Worm (Caenorhabditis elegans): ENCODE measurements around the gene F14H12.8.
"Not testable (repeated sequence)": the region's sequence is repeated elsewhere in the genome, so short reads cannot be mapped to it uniquely, and the experiment has no call there.

The F14H12.8 gene

DNA sequence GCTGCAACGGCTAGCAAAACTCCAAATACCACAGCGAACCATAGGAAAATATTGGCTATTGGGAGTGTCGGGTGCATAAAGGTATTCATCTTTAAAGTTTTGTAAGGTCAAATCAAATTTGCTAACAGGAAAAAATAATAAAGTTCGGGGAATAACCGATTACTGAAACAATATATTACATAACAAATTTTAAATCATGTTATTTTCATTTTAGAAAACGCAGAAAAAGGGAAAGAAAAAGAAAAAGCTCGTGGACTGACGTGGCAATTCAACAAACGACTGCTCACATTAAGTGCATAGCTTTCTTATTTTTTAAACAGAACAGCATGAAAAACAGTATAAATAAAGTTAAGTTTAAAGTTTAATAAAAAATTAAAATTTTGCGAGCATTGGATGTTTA, 8.3 kb upstream of the F14H12.8 start, which contains the start of gene R160.6:
Gene R160.6 (minus strand): TSS at position 101 of the 400 bp plus-strand sequence.
- no peak for TF ChIP-seq unc-62 (GFP tag; optimal IDR thresholded peaks at IDR 0.05)

DNA sequence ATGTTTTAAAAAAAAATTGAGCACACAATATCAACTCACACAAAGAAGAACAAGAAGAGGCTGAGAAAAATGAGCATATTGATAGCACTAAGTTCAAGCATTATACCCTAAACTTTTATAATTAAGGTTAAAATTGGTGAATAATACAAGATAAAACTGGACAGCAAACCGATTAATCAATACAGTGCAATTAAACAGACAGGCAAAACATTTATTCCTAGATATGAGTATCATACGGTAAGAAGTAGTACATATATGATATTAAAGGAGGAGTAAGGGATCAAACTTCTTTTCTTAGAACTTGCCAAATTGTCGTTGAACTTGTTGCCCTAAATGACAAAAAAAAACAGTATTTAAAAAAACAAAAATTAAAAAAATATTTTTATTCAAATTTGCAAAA, 7.2 kb upstream of the F14H12.8 start, which contains the start of gene R160.14:
Gene R160.14 (minus strand): TSS at position 101 of the 400 bp plus-strand sequence.
- TF ChIP-seq unc-62 (GFP tag; optimal IDR thresholded peaks at IDR 0.05): no peak

DNA sequence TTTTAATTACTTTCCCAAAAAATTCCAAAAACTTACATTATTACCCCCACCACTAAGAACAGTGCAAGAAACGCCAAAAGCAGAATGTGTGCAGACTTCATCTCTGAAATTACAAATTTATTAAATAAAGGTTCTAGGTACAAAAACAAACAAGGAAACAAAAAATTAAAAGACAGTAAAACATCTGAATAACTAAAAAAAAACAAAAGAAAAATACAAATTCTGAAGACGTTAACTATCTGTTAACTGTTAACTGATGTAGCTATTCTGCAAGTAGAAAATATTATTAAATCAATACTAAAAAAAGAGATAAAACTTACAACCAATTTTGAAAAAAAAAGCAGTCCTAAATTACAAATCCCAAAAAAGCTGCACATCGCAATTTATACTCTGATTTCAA, 6.6 kb upstream of the F14H12.8 start, which contains the start of gene R160.13:
Gene R160.13 (minus strand): TSS at position 101 of the 400 bp plus-strand sequence.
- TF ChIP-seq unc-62 (GFP tag; optimal IDR thresholded peaks at IDR 0.05): no peak

DNA sequence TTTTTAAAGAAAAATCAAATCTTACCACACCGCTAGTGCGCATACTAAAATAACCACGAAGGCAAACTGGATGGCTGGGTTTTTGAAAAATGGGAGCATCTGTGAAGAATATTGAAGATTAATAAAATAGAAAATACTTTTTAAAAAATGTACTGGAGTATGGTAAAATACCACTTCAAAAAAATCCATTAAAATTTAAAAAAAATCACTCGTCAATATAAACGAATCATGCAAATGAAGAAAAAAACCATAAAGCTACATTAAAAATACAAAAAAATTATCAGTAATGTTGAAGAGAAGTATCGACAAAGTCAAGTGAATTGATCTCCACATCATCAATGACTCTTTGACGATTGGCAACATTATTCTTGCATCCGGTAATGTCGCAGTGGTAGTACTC, 6.0 kb upstream of the F14H12.8 start, which contains the start of gene R160.5:
Gene R160.5 (minus strand): TSS at position 101 of the 400 bp plus-strand sequence.
- no peak for TF ChIP-seq unc-62 (GFP tag; optimal IDR thresholded peaks at IDR 0.05)

DNA sequence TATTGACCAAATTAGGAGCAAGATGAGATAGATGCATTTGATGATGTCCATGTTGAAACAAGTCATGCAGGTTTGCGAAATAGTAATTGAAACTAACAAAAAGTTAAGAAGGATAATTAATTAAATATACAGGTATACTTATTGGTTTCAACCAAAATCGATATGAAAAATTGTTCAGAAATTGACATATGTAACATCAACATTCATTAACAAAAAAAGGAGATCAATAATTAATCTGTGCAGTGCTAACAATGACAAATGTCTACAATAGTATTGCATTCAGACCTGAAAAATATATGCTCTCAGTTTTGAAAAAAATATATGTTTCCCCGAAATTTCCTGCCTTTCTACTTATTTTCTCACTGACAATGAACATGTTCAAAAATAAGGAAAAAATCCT, 4.0 kb upstream of the F14H12.8 start, which contains the start of gene R160.4:
Gene R160.4 (minus strand): TSS at position 101 of the 400 bp plus-strand sequence.
- no peak for TF ChIP-seq unc-62 (GFP tag; optimal IDR thresholded peaks at IDR 0.05)

DNA sequence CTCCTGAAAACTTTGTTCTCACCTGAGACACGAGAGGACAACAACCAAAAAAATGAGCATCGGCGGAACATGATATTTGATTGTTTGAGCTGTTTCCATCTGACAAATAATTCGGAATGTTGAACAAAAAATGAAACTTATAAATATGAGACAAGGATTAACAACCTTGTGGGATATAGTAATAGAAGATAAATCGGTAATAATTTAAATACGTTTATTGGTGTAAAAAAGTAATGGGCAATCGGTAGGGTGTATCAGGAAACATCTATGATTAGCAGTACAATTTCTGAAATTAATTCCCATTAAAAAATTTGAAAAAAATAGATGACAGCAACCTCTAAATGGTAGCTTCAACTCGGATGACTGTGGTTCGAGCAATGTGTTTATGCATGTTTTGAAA, 2.6 kb upstream of the F14H12.8 start, which contains the start of gene R160.10:
Gene R160.10 (minus strand): TSS at position 101 of the 400 bp plus-strand sequence.
- no peak for TF ChIP-seq unc-62 (GFP tag; optimal IDR thresholded peaks at IDR 0.05)

DNA sequence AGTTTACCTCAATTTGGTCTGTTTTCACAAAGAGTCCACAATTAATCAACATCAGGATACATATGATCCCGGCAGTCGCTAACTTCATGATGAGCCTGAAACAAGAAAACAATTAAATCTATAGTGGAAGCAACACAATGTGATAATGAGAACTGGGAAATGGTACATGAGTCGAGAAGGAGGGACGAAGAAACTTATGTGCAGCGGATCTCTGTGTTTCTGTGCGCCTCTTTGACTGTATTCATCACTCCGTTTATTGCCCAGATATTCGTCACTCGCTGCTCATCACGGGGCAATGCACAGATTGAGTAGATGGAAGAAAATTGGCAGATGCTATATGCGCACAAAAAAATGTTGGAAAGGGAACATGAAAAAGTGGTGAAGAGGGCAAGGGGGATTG, 1.5 kb upstream of the F14H12.8 start, which contains the start of gene R160.3:
Gene R160.3 (minus strand): TSS at position 101 of the 400 bp plus-strand sequence.
- TF ChIP-seq unc-62 (GFP tag; optimal IDR thresholded peaks at IDR 0.05): no peak

DNA sequence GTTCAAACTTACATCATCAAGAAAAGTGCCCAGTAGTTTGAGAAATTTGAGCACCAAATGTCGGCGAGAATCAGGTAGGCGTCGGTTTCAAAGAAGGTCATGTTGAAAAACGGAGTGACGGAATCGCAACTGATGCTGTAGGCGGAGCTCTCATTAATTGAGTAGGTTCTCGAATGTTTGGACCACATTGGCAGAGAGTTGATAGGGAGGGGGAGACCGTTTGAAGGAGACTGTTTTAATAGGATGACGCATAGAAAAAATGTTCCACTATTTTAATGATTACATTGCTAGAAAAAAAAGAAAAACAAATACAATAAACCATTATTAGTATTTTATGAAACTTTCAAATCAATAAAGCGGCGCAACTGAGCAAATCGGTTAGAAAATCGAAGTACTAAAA, 1.6 kb downstream of the F14H12.8 start, which contains the start of gene F14H12.17:
Gene F14H12.17 (minus strand): TSS at position 101 of the 400 bp plus-strand sequence.
- no peak for TF ChIP-seq unc-62 (GFP tag; optimal IDR thresholded peaks at IDR 0.05)

DNA sequence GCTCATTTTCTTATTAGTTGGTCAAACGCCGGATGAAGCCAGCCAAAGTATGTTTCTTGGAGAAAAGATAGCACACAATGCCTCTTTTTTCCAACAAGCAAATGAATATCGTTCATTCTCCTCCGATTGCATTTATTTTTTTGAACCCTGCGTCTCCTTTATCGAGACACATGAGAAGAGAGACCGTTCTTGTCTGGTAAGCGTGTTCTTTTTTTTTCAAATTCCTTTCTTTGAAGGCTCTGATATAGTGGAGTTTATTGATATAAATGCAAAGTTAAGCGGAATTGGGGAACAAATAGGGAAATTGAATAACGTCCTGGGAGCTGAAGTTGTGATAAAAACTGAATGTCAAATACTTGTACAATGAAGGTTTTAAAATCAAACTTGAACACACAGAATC, 2.3 kb downstream of the F14H12.8 start, which contains the start of gene F14H12.7:
Gene F14H12.7 (minus strand): TSS at position 101 of the 400 bp plus-strand sequence.
- TF ChIP-seq unc-62 (GFP tag; optimal IDR thresholded peaks at IDR 0.05): no peak

DNA sequence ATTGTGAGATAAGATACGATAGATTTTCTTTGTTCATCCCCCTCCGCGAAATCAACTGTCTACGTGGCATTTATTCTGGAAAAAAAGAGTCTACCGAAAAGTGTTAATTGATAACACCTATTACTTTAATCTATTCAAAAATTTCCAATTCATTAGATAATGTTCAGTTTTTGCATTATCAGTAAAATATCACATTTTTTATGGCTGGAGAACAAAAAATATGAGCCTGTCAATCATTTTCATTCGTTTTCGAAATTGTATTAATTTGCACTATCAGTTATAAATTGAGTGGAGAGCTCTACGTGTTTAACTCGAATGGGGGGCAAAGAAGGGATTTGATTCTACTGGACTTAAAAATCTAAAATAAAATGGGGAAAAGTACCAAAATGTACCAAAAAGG, 5.7 kb downstream of the F14H12.8 start:
- no peak for TF ChIP-seq unc-62 (GFP tag; optimal IDR thresholded peaks at IDR 0.05)

DNA sequence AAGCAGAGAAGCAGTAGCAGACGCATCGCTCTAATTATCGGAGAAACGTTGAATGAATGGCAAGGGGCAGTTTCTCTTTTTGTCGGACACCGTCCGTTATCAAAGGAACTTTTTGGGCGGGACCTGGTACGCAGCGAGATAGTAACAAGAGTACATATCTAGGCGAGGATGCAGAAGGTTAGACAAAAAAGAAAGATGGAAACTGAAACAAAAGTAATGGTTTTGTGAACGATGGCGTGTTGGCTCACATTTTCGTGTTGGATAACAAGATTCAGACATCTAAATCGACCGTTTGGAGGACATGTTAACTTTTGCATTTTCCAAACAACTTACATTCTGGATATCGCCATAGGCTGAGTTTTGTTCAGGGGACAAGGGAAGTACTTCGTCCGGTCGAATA, 7.3 kb downstream of the F14H12.8 start, which contains the start of gene F14H12.6:
Gene F14H12.6 (minus strand): TSS at position 101 of the 400 bp plus-strand sequence.
- no peak for TF ChIP-seq unc-62 (GFP tag; optimal IDR thresholded peaks at IDR 0.05)

DNA sequence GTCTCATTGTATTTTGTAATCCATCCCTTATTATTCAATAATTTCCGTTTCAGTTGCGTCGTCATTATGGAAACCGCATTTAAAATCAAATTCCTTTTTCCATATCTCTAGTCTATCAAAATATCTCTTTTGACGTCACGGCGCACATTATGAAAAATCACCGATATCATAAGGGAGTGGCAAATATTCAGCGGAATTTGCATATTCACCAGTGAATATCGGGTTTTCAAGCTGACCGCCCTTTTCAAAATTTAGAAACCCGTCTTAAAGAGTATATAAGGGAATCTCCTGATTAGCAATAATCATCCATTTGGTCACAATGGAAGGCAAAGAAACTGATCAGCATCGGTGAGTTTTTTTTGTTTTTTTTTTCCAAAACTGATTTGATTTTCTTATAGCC, 11.5 kb downstream of the F14H12.8 start, which contains the start of gene col-165:
Gene col-165 (plus strand): TSS at position 301 of the 400 bp plus-strand sequence.
- TF ChIP-seq unc-62 (GFP tag; optimal IDR thresholded peaks at IDR 0.05): no peak

DNA sequence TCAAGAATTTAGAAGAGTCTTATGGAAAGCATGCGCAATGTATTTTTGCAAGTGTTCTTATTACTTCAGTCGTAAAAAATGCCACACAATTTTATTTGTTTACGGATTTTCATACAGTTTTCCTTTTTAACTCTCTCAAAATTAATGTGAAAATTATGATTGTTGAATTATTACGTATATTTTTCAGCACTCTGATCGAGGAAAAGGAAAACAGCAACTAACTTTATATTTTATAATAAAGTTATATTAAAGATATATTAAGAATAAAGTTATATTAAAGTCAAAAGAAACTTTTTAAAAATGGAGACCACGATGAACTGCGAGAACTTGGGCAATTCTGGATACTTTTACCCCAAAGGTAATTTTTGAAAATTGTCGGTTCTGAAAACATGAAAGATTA, 14.6 kb downstream of the F14H12.8 start, which contains the start of gene F14H12.2:
Gene F14H12.2 (plus strand): TSS at position 301 of the 400 bp plus-strand sequence.
- no peak for TF ChIP-seq unc-62 (GFP tag; optimal IDR thresholded peaks at IDR 0.05)

DNA sequence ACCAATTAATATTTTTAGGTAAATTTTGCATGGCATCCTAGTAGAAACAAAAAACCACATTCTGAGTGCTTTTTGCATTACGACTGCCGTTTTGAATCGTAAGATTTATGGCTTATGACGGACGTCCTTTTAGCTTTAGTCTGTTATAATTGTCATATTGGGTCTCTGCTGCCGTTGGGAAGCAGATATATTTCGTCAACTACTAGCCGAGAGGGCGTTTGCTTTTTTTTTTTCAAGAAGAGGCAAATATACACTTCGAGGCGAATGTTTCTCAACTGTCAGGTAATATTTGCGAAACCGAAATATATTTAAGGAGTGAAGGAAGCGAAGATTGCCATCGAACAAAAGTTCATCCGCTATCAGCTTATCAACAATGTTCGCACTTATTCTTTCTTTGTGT, 20.9 kb downstream of the F14H12.8 start, which contains the start of gene F14H12.3:
Gene F14H12.3 (plus strand): TSS at position 301 of the 400 bp plus-strand sequence.
- TF ChIP-seq unc-62 (GFP tag; optimal IDR thresholded peaks at IDR 0.05): no peak

DNA sequence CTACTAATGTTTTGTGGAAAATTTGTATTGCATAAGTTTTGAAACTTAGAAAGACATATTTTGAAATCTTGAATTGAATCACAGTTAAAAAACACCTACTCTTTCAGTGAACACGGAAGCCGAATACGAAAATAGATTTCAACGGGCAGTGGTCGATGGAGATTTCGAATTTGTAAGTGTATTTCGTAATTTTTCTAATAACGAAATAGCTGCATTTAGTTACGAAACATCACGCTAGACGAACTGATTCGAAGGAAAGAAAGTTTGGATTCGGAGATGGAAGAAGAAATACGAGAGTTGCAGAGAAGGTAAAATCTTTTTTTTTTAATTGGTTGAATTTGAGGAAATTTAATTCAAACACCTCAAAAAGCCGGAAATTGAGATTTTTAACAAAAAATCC, 22.0 kb downstream of the F14H12.8 start:
- no peak for TF ChIP-seq unc-62 (GFP tag; optimal IDR thresholded peaks at IDR 0.05)

DNA sequence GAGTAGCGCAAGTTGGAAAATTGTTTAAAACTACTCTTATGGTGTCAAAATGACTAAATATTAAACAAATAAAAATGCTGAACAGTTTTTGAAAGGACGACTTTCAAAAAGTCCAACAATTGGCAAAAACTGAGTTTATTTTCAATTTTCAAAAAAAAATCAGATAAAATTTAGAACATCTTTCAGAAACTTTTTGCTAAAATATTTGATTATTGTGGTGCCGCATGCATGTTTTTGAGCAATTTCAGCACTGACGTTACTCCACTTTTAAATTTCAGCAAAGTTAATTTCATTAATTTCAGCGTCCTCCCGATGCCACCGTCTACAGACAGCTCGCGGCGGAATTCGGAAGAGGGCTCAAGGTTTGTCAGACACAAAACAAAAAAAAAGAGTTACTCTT, 25.4 kb downstream of the F14H12.8 start, which contains the start of gene cst-1:
Gene cst-1 (plus strand): TSS at position 301 of the 400 bp plus-strand sequence.
- TF ChIP-seq unc-62 (GFP tag; optimal IDR thresholded peaks at IDR 0.05): not testable (repeated sequence)

DNA sequence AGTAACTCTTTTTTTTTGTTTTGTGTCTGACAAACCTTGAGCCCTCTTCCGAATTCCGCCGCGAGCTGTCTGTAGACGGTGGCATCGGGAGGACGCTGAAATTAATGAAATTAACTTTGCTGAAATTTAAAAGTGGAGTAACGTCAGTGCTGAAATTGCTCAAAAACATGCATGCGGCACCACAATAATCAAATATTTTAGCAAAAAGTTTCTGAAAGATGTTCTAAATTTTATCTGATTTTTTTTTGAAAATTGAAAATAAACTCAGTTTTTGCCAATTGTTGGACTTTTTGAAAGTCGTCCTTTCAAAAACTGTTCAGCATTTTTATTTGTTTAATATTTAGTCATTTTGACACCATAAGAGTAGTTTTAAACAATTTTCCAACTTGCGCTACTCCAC, 28.8 kb downstream of the F14H12.8 start, which contains the start of gene cst-2:
Gene cst-2 (minus strand): TSS at position 101 of the 400 bp plus-strand sequence.
- not testable (repeated sequence) for TF ChIP-seq unc-62 (GFP tag; optimal IDR thresholded peaks at IDR 0.05)
